Worm (Caenorhabditis elegans) whole organism, L2 larva: Measurements from ENCODE around the gene AH9.1.

Experiments
- ZK546.5 ChIP-seq: sonication (generic microtip); optimal IDR thresholded peaks from 2 replicates; lab custom pipeline; 2017; ENCODE audit warnings: missing biosample characterization, missing genetic modification characterization
- ama-1 ChIP-seq: fragments of 150-350 bp; optimal IDR thresholded peaks from 2 replicates; lab custom pipeline; 2018; ENCODE audit warnings: inconsistent platforms
- ceh-16 ChIP-seq: fragments of 150-350 bp; optimal IDR thresholded peaks from 2 replicates; lab custom pipeline; 2014; ENCODE audit warnings: missing biosample characterization, missing genetic modification characterization
- elt-3 ChIP-seq: sonication (generic microtip); optimal IDR thresholded peaks from 2 replicates; lab custom pipeline; 2017; ENCODE audit warnings: missing biosample characterization, missing genetic modification characterization
- nhr-12 ChIP-seq: fragments of 150-350 bp; optimal IDR thresholded peaks from 2 replicates; lab custom pipeline; 2014; ENCODE audit warnings: missing biosample characterization, missing genetic modification characterization
- zag-1 ChIP-seq: fragments of 150-350 bp; optimal IDR thresholded peaks from 2 replicates; lab custom pipeline; 2014; ENCODE audit warnings: missing biosample characterization, missing genetic modification characterization

- TF ChIP-seq ceh-16 (tag; lab: Kevin White, UChicago) = no peak
- no peak for TF ChIP-seq zag-1 (tag; lab: Kevin White, UChicago)
- no peak for TF ChIP-seq ZK546.5
- TF ChIP-seq elt-3 (tag; lab: Kevin White, UChicago) = no peak
- TF ChIP-seq nhr-12 = no peak
- no peak for TF ChIP-seq ama-1 (lab: Kevin White, UChicago)
Measured at ce11 chrX:2274237-2274636, 27.4 kb upstream of the AH9.1 start, which contains the start of gene AH9.4.
